Fruit fly (Drosophila melanogaster): Measurements from ENCODE around the gene alpha-Est5.

Gene alpha-Est5

dm6 chr3R:7506314-7506988 is 29.7 kb downstream of the alpha-Est5 start (continued):
- peak; percentile 59 for TF ChIP-seq abd-A (tag; optimal IDR thresholded peaks at IDR 0.05)
- peak; percentile 83 for TF ChIP-seq Dek (tag; optimal IDR thresholded peaks at IDR 0.05)
- TF ChIP-seq CG9876 (GFP tag; optimal IDR thresholded peaks at IDR 0.05) = peak; percentile 64
- TF ChIP-seq chif (GFP tag; optimal IDR thresholded peaks at IDR 0.05) = peak in 1 of 2 experiments; percentile 84
- peak; percentile 30 for TF ChIP-seq CG4282 (GFP tag; optimal IDR thresholded peaks at IDR 0.05)
- TF ChIP-seq B-H1 (GFP tag; IDR thresholded peaks at IDR 0.05) = peak; percentile 50; the same call in 2 of the 3 replicates
- TF ChIP-seq sc (optimal IDR thresholded peaks at IDR 0.05) = no peak
- no peak for TF ChIP-seq sc (GFP tag; optimal IDR thresholded peaks at IDR 0.05)
- TF ChIP-seq CG13123 (GFP tag; optimal IDR thresholded peaks at IDR 0.05) = peak; percentile 60
- TF ChIP-seq bowl (GFP tag; IDR thresholded peaks at IDR 0.05) = 0 out of 2 replicates have a peak, but pooled peaks have one; percentile 49
- TF ChIP-seq CG12071 (GFP tag; optimal IDR thresholded peaks at IDR 0.05) = peak; percentile 79
- TF ChIP-seq ac (GFP tag; optimal IDR thresholded peaks at IDR 0.05) = no peak
- TF ChIP-seq CG15479 (GFP tag; optimal IDR thresholded peaks at IDR 0.05) = no peak
- TF ChIP-seq Nf-YC (tag; optimal IDR thresholded peaks at IDR 0.05) = peak; percentile 0
- TF ChIP-seq wek (GFP tag; optimal IDR thresholded peaks at IDR 0.05) = no peak
- peak; percentile 81 for TF ChIP-seq Poxn (GFP tag; IDR thresholded peaks at IDR 0.05)
- TF ChIP-seq CG33213 (GFP tag; optimal IDR thresholded peaks at IDR 0.05) = peak; percentile 66
- TF ChIP-seq fd102C (GFP tag; optimal IDR thresholded peaks at IDR 0.05) = no peak
- peak; percentile 62 for TF ChIP-seq CG1603 (tag; optimal IDR thresholded peaks at IDR 0.05)
- no peak for TF ChIP-seq CG31388 (GFP tag; optimal IDR thresholded peaks at IDR 0.05)
- peak; percentile 60 for TF ChIP-seq CG34376 (GFP tag; optimal IDR thresholded peaks at IDR 0.05)
- TF ChIP-seq tgo (GFP tag; IDR thresholded peaks at IDR 0.05) = peak; percentile 80
- no peak for TF ChIP-seq Optix (GFP tag; IDR thresholded peaks at IDR 0.05)
- peak; percentile 83 for TF ChIP-seq CG4854 (GFP tag; optimal IDR thresholded peaks at IDR 0.05)
- TF ChIP-seq CG12104 (GFP tag; optimal IDR thresholded peaks at IDR 0.05) = peak; percentile 53
- peak; percentile 69; the same call in 2 of the 3 replicates for TF ChIP-seq so (GFP tag; IDR thresholded peaks at IDR 0.05)
- peak; percentile 58 for TF ChIP-seq CG12219 (GFP tag; optimal IDR thresholded peaks at IDR 0.05)
- TF ChIP-seq NFAT (GFP tag; IDR thresholded peaks at IDR 0.05) = peak; percentile 83
- no peak for TF ChIP-seq ara (GFP tag; IDR thresholded peaks at IDR 0.05)
- no peak for TF ChIP-seq zen (tag; optimal IDR thresholded peaks at IDR 0.05)
- peak; percentile 38; the same call in 1 of the 2 replicates for TF ChIP-seq CG32767 (GFP tag; IDR thresholded peaks at IDR 0.05)
- TF ChIP-seq Scr (GFP tag; IDR thresholded peaks at IDR 0.05; ENCODE audit: partially characterized antibody) = no peak
- 0 out of 2 replicates have a peak, but pooled peaks have one; percentile 45 for TF ChIP-seq CG17612 (GFP tag; IDR thresholded peaks at IDR 0.05)
- TF ChIP-seq CG7745 (tag; optimal IDR thresholded peaks at IDR 0.05) = no peak
- peak; percentile 55 for TF ChIP-seq odd (GFP tag; optimal IDR thresholded peaks at IDR 0.05)
- TF ChIP-seq CG7839 (tag; optimal IDR thresholded peaks at IDR 0.05) = peak; percentile 89
- no peak for TF ChIP-seq CTCF (GFP tag; optimal IDR thresholded peaks at IDR 0.05)
- TF ChIP-seq CG15696 (tag; optimal IDR thresholded peaks at IDR 0.05) = peak; percentile 27
- TF ChIP-seq pnt (GFP tag; optimal IDR thresholded peaks at IDR 0.05) = peak; percentile 74
- TF ChIP-seq Xrp1 (GFP tag; IDR thresholded peaks at IDR 0.05) = peak; percentile 58
- TF ChIP-seq ap (GFP tag; IDR thresholded peaks at IDR 0.05) = peak; percentile 45
- peak; percentile 95 for TF ChIP-seq lab (GFP tag; optimal IDR thresholded peaks at IDR 0.05)
- peak; percentile 45 for TF ChIP-seq Ets97D (GFP tag; optimal IDR thresholded peaks at IDR 0.05)
- no peak for TF ChIP-seq fd64A (GFP tag; optimal IDR thresholded peaks at IDR 0.05)
- TF ChIP-seq btn (GFP tag; optimal IDR thresholded peaks at IDR 0.05) = no peak
- TF ChIP-seq CG4360 (GFP tag; IDR thresholded peaks at IDR 0.05) = no peak
- TF ChIP-seq org-1 (GFP tag; optimal IDR thresholded peaks at IDR 0.05) = peak; percentile 73
- TF ChIP-seq CG10209 (GFP tag; optimal IDR thresholded peaks at IDR 0.05) = peak; percentile 81
- TF ChIP-seq CG13296 (GFP tag; optimal IDR thresholded peaks at IDR 0.05) = peak; percentile 81
- TF ChIP-seq sens-2 (GFP tag; IDR thresholded peaks at IDR 0.05) = no peak
- TF ChIP-seq ems (GFP tag; optimal IDR thresholded peaks at IDR 0.05) = peak; percentile 87
